Worm (Caenorhabditis elegans) whole organism, L4 larva: ENCODE measurements around the gene str-48.

Experiments
- Y5F2A.4 ChIP-seq: fragments of 200-800 bp; sonication (Bioruptor generic); optimal IDR thresholded peaks from 2 replicates; lab custom pipeline; 2018; ENCODE audit warnings: mild to moderate bottlenecking, missing genetic modification characterization, missing compliant biosample characterization
- ama-1 ChIP-seq: fragments of 150-350 bp; optimal IDR thresholded peaks from 2 replicates; lab custom pipeline; 2014; ENCODE audit warnings: inconsistent platforms, mixed read lengths
- lin-39 ChIP-seq: fragments of 150-350 bp; optimal IDR thresholded peaks from 2 replicates; lab custom pipeline; 2014; ENCODE audit warnings: missing biosample characterization, missing genetic modification reagents, missing genetic modification characterization
- mep-1 ChIP-seq: fragments of 150-350 bp; sonication (generic microtip); optimal IDR thresholded peaks from 3 replicates; lab custom pipeline; 2014; ENCODE audit warnings: missing biosample characterization, missing genetic modification characterization
- nhr-11 ChIP-seq: fragments of 150-350 bp; optimal IDR thresholded peaks from 2 replicates; lab custom pipeline; 2014; ENCODE audit warnings: missing biosample characterization, missing genetic modification characterization
- nhr-28 ChIP-seq: fragments of 150-350 bp; optimal IDR thresholded peaks from 2 replicates; lab custom pipeline; 2014; ENCODE audit warnings: missing biosample characterization, missing genetic modification characterization
- pqm-1 ChIP-seq: sonication (generic microtip); optimal IDR thresholded peaks from 2 replicates; lab custom pipeline; 2017; ENCODE audit warnings: missing biosample characterization, missing genetic modification characterization
- snpc-4 ChIP-seq: fragments of 150-350 bp; optimal IDR thresholded peaks from 2 replicates; lab custom pipeline; 2014; ENCODE audit warnings: missing biosample characterization, missing genetic modification characterization
- spr-1 ChIP-seq: sonication (generic microtip); optimal IDR thresholded peaks from 2 replicates; lab custom pipeline; 2016; ENCODE audit warnings: mild to moderate bottlenecking, missing genetic modification characterization, missing compliant biosample characterization

- TF ChIP-seq pqm-1 (tag; lab: Kevin White, UChicago) (no peak), mep-1 (tag; lab: Kevin White, UChicago) (no peak), nhr-11 (tag; lab: Kevin White, UChicago) (no peak), nhr-28 (tag; lab: Kevin White, UChicago) (no peak), Y5F2A.4 (GFP tag; lab: Kevin White, UChicago) (no peak), ama-1 (lab: Kevin White, UChicago) (no peak), lin-39 (no peak), snpc-4 (tag; lab: Kevin White, UChicago) (no peak), spr-1 (no peak)
Observed at ce11 chrIV:7154356-7154755, 32.6 kb downstream of the str-48 start, which contains the start of gene C34D4.2.
